Worm (Caenorhabditis elegans): ENCODE results near the gene B0001.3.
A peak's percentile ranks its signal among the peaks of the same experiment; 100 is the strongest.
"Not testable (repeated sequence)": the region's sequence is repeated elsewhere in the genome, so short reads cannot be mapped to it uniquely, and the experiment has no call there.

B0001.3 gene

ce11 chrIV:12145681-12146080, at the start of gene B0001.3:
B0001.3 (minus strand) TSS chrIV:12145735.
- TF ChIP-seq flh-1 (GFP tag; optimal IDR thresholded peaks at IDR 0.05) (no peak), pha-4 (tag; optimal IDR thresholded peaks at IDR 0.05) (no peak), mep-1 (tag; optimal IDR thresholded peaks at IDR 0.05) (no peak), nhr-76 (tag; optimal IDR thresholded peaks at IDR 0.05) (no peak), zip-8 (tag; optimal IDR thresholded peaks at IDR 0.05) (no peak), ceh-83 (GFP tag; optimal IDR thresholded peaks at IDR 0.05) (no peak), snpc-4 (tag; optimal IDR thresholded peaks at IDR 0.05) (no peak), elt-1 (tag; optimal IDR thresholded peaks at IDR 0.05; ENCODE audit: borderline replicate concordance, insufficient read depth) (no peak), bed-3 (GFP tag; optimal IDR thresholded peaks at IDR 0.05) (no peak), sptf-1 (tag; optimal IDR thresholded peaks at IDR 0.05) (no peak), unc-39 (tag; optimal IDR thresholded peaks at IDR 0.05) (no peak), lin-13 (tag; optimal IDR thresholded peaks at IDR 0.05) (no peak), unc-120 (tag; optimal IDR thresholded peaks at IDR 0.05; ENCODE audit: poor library complexity, severe bottlenecking) (no peak), ceh-43 (GFP tag; optimal IDR thresholded peaks at IDR 0.05) (no peak)

ce11 chrIV:12194668-12195067, 49.1 kb upstream of the B0001.3 start:
- TF ChIP-seq nhr-12 (tag; optimal IDR thresholded peaks at IDR 0.05), result no peak

ce11 chrIV:12193338-12193737, 47.8 kb upstream of the B0001.3 start:
- TF ChIP-seq nhr-2 (tag; optimal IDR thresholded peaks at IDR 0.05), result peak; percentile 69
- TF ChIP-seq zip-8 (tag; optimal IDR thresholded peaks at IDR 0.05), result peak; percentile 93
- no peak for TF ChIP-seq pha-4 (tag; optimal IDR thresholded peaks at IDR 0.05)
- peak; percentile 18 for TF ChIP-seq ceh-43 (GFP tag; optimal IDR thresholded peaks at IDR 0.05)

- peak; percentile 82 for TF ChIP-seq unc-62 (GFP tag; optimal IDR thresholded peaks at IDR 0.05)
- no peak for TF ChIP-seq blmp-1 (tag; optimal IDR thresholded peaks at IDR 0.05)
- no peak for TF ChIP-seq ceh-43 (GFP tag; optimal IDR thresholded peaks at IDR 0.05)
- no peak for TF ChIP-seq nhr-237 (tag; optimal IDR thresholded peaks at IDR 0.05)
- peak; percentile 86 for TF ChIP-seq hlh-1 (tag; optimal IDR thresholded peaks at IDR 0.05)
- TF ChIP-seq unc-120 (tag; optimal IDR thresholded peaks at IDR 0.05; ENCODE audit: poor library complexity, severe bottlenecking), result no peak
- no peak for TF ChIP-seq snpc-4 (tag; optimal IDR thresholded peaks at IDR 0.05)
- no peak for TF ChIP-seq zip-8 (tag; optimal IDR thresholded peaks at IDR 0.05)
- TF ChIP-seq nhr-76 (tag; optimal IDR thresholded peaks at IDR 0.05), result no peak
- TF ChIP-seq cnd-1 (tag; optimal IDR thresholded peaks at IDR 0.05), result no peak
- TF ChIP-seq ces-1 (GFP tag; optimal IDR thresholded peaks at IDR 0.05), result peak; percentile 40
- TF ChIP-seq sem-2 (GFP tag; optimal IDR thresholded peaks at IDR 0.05), result no peak
- no peak for TF ChIP-seq mep-1 (tag; optimal IDR thresholded peaks at IDR 0.05)
- TF ChIP-seq nhr-2 (tag; optimal IDR thresholded peaks at IDR 0.05), result peak; percentile 61
- TF ChIP-seq ceh-39 (tag; optimal IDR thresholded peaks at IDR 0.05), result no peak
- no peak for TF ChIP-seq ham-2 (GFP tag; optimal IDR thresholded peaks at IDR 0.05)
- TF ChIP-seq lin-13 (tag; optimal IDR thresholded peaks at IDR 0.05), result no peak
- no peak for TF ChIP-seq ceh-83 (GFP tag; optimal IDR thresholded peaks at IDR 0.05)
Observed at ce11 chrIV:12192104-12192763, 46.7 kb upstream of the B0001.3 start.

- TF ChIP-seq nhr-28, lsy-2, cnd-1 (tag; optimal IDR thresholded peaks at IDR 0.05): not testable (repeated sequence)
Observed at ce11 chrIV:12178235-12178634, 32.7 kb upstream of the B0001.3 start, which contains the start of gene nlr-1. nlr-1 (minus strand) TSS chrIV:12178335.

ce11 chrIV:12167944-12168343, 22.4 kb upstream of the B0001.3 start, which contains the start of gene F20B10.3:
F20B10.3 (plus strand) TSS chrIV:12168244.
- no peak for TF ChIP-seq cnd-1 (tag; optimal IDR thresholded peaks at IDR 0.05)
- TF ChIP-seq bed-3 (GFP tag; optimal IDR thresholded peaks at IDR 0.05), result no peak
- no peak for TF ChIP-seq flh-1 (GFP tag; optimal IDR thresholded peaks at IDR 0.05)
- no peak for TF ChIP-seq unc-62 (GFP tag; optimal IDR thresholded peaks at IDR 0.05)
- TF ChIP-seq lin-13 (tag; optimal IDR thresholded peaks at IDR 0.05), result no peak
- no peak for TF ChIP-seq ceh-83 (GFP tag; optimal IDR thresholded peaks at IDR 0.05)

Data from whole organism, mixed stage, embryonic.